Comparison of ENCODE assay signal across 1 fruit fly cellular context in the genomic region with DNA sequence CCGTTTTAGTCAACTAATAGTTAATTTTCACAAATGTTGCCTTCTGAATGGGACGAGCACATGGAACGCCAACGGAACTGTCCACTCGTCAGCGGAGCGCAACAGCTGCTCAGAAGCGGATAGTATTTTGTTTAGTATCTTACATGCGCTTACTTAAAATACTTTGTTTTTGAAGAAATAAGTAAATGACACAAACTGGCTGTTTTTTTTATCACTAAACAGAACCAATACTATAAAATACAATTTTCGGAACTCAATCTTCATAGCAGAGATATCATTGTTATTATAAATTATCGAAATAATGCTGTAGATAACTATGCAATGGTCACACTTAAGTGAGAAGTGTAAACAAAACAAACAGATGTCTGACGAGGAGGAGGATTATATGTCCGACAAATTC.
TF ChIP-seq lines count a peak whose summit lies in the region.

A gene (minus strand): TSS at position 81 of the 400 bp plus-strand sequence.
A gene (plus strand): TSS at position 202 of the 400 bp plus-strand sequence.

TF ChIP-seq in whole organism, embryonic, 481 proteins besides CTCF, POLR2A, EP300 and RAD21 (continued from another document):
- no peak for TF ChIP-seq nerfin-1 (tag; optimal IDR thresholded peaks at IDR 0.05; lab: Kevin White, UChicago)
